Worm (Caenorhabditis elegans) whole organism, midembryonic: Measurements from ENCODE around the gene K07F5.12.

Source experiments
- T22C8.4 ChIP-seq: fragments of 200-800 bp; sonication (Bioruptor generic); IDR thresholded peaks from 2 replicates; pipeline ENCODE4 v1.3.6; 2022; ENCODE audit warnings: missing genetic modification characterization, missing compliant biosample characterization
- cog-1 ChIP-seq: sonication (generic microtip); optimal IDR thresholded peaks from 2 replicates; lab custom pipeline; 2016; ENCODE audit warnings: missing genetic modification characterization, missing compliant biosample characterization
- flt-1 ChIP-seq: fragments of 200-800 bp; sonication (Bioruptor generic); IDR thresholded peaks from 2 replicates; pipeline ENCODE4 v1.3.6; 2022; ENCODE audit warnings: missing genetic modification characterization, missing compliant biosample characterization
- klf-2 ChIP-seq: fragments of 200-800 bp; sonication (Bioruptor generic); conservative IDR thresholded peaks from 2 replicates; pipeline ENCODE4 v1.3.6; 2022; ENCODE audit warnings: missing genetic modification reagents, missing genetic modification characterization, missing compliant biosample characterization
- med-1 ChIP-seq: sonication (generic microtip); optimal IDR thresholded peaks from 2 replicates; lab custom pipeline; 2017; ENCODE audit warnings: missing genetic modification characterization, mild to moderate bottlenecking, missing compliant biosample characterization, antibody characterized with exemption, missing genetic modification reagents; ENCODE audit not compliant: insufficient read depth
- ref-1 ChIP-seq: fragments of 200-800 bp; sonication (Bioruptor generic); conservative IDR thresholded peaks from 2 replicates; pipeline ENCODE4 v1.3.6; 2022; ENCODE audit warnings: missing genetic modification reagents, missing genetic modification characterization, missing compliant biosample characterization
- tab-1 ChIP-seq: fragments of 200-800 bp; sonication (Bioruptor generic); IDR thresholded peaks from 2 replicates; pipeline ENCODE4 v1.3.6; 2022; ENCODE audit warnings: missing genetic modification characterization, missing compliant biosample characterization
- ztf-23 ChIP-seq: fragments of 200-800 bp; sonication (Bioruptor generic); IDR thresholded peaks from 2 replicates; pipeline ENCODE4 v1.3.6; 2022; ENCODE audit warnings: missing genetic modification reagents, missing genetic modification characterization, missing compliant biosample characterization
- ztf-29 ChIP-seq: fragments of 200-800 bp; sonication (Bioruptor generic); IDR thresholded peaks from 2 replicates; pipeline ENCODE4 v1.3.6; 2022; ENCODE audit warnings: missing genetic modification reagents, missing genetic modification characterization, missing compliant biosample characterization

The K07F5.12 gene

ce11 chrIV:9852250-9852649, 3.6 kb upstream of the K07F5.12 start, which contains the start of gene ssq-1:
Gene ssq-1, plus strand, starts transcription at chrIV:9852550.
- TF ChIP-seq cog-1 = no peak
- TF ChIP-seq flt-1 = no peak
- no peak for TF ChIP-seq T22C8.4 (GFP tag; lab: Robert Waterston, UW)
- TF ChIP-seq ztf-23 (GFP tag; lab: Robert Waterston, UW) = no peak
- no peak for TF ChIP-seq klf-2
- TF ChIP-seq ztf-29 (GFP tag; lab: Robert Waterston, UW) = no peak
- TF ChIP-seq med-1 (GFP tag; lab: Kevin White, UChicago) = no peak
- no peak for TF ChIP-seq tab-1 (GFP tag; lab: Robert Waterston, UW)
- no peak for TF ChIP-seq ref-1 (GFP tag; lab: Robert Waterston, UW)

DNA sequence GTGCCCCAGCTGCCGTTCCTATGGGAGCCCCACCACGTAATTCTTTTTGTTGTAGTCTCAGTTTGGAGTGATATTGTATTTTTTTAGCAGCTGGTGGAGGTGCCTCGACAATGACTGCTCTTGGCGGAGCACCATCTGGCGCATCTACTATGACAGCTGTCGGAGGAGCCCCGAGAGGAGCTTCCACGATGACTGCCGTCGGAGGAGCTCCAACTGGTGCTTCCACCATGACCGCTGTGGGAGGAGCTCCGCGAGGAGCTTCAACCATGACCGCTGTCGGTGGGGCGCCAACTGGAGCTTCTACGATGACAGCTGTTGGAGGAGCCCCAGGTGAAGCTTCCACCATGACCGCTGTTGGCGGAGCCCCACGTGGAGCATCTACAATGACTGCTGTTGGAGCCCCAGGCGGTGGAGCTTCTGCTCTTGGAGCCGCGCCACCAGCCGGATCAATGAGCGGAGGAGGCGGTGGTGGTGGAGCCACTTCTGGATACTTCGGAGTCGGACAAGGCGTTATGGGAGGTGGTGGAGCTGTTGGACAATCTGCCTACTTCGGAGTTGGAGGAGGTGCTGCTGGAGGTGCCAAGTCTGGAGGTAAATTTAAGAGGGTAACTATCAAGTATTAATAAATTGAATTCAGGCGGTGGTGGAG, 2.9 kb upstream of the K07F5.12 start:
- no peak for TF ChIP-seq ref-1 (GFP tag; lab: Robert Waterston, UW)
- TF ChIP-seq flt-1 = no peak
- no peak for TF ChIP-seq T22C8.4 (GFP tag; lab: Robert Waterston, UW)
- no peak for TF ChIP-seq ztf-29 (GFP tag; lab: Robert Waterston, UW)
- no peak for TF ChIP-seq ztf-23 (GFP tag; lab: Robert Waterston, UW)
- no peak for TF ChIP-seq klf-2
- no peak for TF ChIP-seq med-1 (GFP tag; lab: Kevin White, UChicago)
- no peak for TF ChIP-seq tab-1 (GFP tag; lab: Robert Waterston, UW)
- TF ChIP-seq cog-1 = no peak

- no peak for TF ChIP-seq ref-1 (GFP tag; lab: Robert Waterston, UW)
- no peak for TF ChIP-seq med-1 (GFP tag; lab: Kevin White, UChicago)
- TF ChIP-seq ztf-23 (GFP tag; lab: Robert Waterston, UW) = no peak
- TF ChIP-seq flt-1 = no peak
- TF ChIP-seq T22C8.4 (GFP tag; lab: Robert Waterston, UW) = no peak
- no peak for TF ChIP-seq tab-1 (GFP tag; lab: Robert Waterston, UW)
- no peak for TF ChIP-seq klf-2
- TF ChIP-seq ztf-29 (GFP tag; lab: Robert Waterston, UW) = no peak
- TF ChIP-seq cog-1 = no peak
Observed at ce11 chrIV:9854952-9855351, 860 bp upstream of the K07F5.12 start.

DNA sequence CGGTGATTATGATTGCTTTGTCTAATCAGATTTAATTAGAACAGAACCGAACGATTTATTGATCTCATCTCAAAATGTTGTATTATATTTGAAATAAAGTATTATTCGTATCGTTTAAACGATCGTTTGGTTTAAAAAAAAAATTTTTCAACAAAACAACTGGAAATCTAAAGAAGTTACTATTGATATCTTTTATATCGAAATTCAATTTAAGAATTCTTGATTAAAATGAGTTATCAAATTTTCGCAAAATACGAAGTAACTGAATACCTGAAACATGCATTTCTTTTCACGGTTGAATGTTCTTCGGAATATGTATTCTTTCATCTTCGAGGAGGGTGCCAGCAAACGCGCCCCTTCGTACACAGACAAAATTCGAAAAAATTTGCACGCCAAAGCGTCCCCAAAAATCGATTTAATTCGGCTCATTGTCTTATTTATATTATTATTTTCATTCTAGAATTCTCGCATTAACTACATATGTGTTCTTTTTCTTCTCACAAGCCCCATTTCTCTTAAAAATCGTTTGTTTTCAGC, 2.2 kb downstream of the K07F5.12 start, which contains the start of gene npp-1:
Gene npp-1 (plus strand): TSS at position 537 of the 537 bp plus-strand sequence.
- no peak for TF ChIP-seq flt-1
- no peak for TF ChIP-seq tab-1 (GFP tag; lab: Robert Waterston, UW)
- no peak for TF ChIP-seq cog-1
- TF ChIP-seq T22C8.4 (GFP tag; lab: Robert Waterston, UW) = no peak

DNA sequence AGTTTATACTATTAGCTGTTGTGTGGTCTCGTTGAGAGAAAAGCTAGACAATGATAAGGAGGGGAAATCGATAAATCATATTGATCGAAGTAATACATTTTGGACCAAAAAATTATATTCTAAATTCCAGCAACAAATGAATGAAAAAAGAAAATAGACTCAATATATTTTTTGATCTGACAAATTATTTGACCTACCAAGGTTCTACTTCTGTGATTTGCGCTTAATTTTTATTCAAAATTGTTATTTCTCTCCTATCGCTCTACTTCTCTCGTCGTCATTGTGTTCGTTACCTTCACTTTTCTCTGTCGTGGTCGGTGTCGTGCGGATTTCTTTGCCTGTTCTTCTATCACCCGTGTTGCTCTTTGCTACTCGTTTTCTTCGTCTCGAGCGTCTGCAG, 3.2 kb downstream of the K07F5.12 start:
- TF ChIP-seq cog-1 (no peak), tab-1 (GFP tag; lab: Robert Waterston, UW) (no peak), ztf-29 (GFP tag; lab: Robert Waterston, UW) (no peak), klf-2 (no peak), flt-1 (no peak), ref-1 (GFP tag; lab: Robert Waterston, UW) (no peak), med-1 (GFP tag; lab: Kevin White, UChicago) (no peak), ztf-23 (GFP tag; lab: Robert Waterston, UW) (no peak), T22C8.4 (GFP tag; lab: Robert Waterston, UW) (no peak)

DNA sequence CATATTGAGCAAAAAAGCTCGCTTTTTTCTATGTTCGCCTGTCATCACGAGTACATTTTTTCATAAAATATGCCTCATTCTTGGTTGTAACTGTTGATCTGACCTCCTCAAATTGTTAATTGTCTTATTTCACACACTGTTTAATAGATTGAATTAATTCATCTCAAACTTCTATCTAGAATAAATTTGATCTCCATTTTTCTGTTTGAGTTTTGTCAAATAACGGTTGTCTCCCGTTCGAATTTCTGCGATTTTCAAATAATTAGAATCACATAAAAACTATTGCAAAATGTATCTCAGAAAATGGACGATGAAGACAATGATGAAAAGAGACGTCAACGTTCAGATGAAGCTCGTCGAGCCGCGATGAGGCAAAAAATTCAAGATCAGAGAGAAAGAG, 6.1 kb downstream of the K07F5.12 start, which contains the start of gene K07F5.14:
Gene K07F5.14 (plus strand): TSS at position 301 of the 400 bp plus-strand sequence.
- TF ChIP-seq ztf-23 (GFP tag; lab: Robert Waterston, UW) (no peak), klf-2 (no peak), flt-1 (no peak), tab-1 (GFP tag; lab: Robert Waterston, UW) (no peak), T22C8.4 (GFP tag; lab: Robert Waterston, UW) (no peak), cog-1 (no peak), ref-1 (GFP tag; lab: Robert Waterston, UW) (no peak), med-1 (GFP tag; lab: Kevin White, UChicago) (no peak), ztf-29 (GFP tag; lab: Robert Waterston, UW) (no peak)

DNA sequence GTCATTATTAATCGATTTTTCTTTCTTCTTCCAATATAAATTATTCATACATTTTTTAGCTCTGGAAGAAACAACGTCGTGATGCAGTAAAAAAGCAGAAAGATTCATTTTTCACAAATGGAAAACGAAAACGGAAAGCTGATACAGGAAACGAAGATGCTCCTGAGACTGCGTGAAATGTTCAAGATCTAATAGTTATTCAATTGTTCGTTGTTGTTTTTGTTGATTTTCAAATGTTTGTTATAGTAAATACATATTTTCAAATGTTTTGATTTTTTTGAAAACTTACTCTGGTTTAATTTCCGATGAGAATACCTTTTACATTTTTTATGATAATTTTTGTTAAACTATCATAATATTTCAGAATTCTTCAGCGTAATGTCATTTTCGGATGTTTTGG, 8.0 kb downstream of the K07F5.12 start, which contains the start of gene K07F5.16:
Gene K07F5.16 (plus strand): TSS at position 301 of the 400 bp plus-strand sequence.
- no peak for TF ChIP-seq ztf-29 (GFP tag; lab: Robert Waterston, UW)
- no peak for TF ChIP-seq cog-1
- TF ChIP-seq klf-2 = no peak
- TF ChIP-seq flt-1 = no peak
- no peak for TF ChIP-seq ref-1 (GFP tag; lab: Robert Waterston, UW)
- no peak for TF ChIP-seq ztf-23 (GFP tag; lab: Robert Waterston, UW)
- no peak for TF ChIP-seq tab-1 (GFP tag; lab: Robert Waterston, UW)
- no peak for TF ChIP-seq T22C8.4 (GFP tag; lab: Robert Waterston, UW)
- TF ChIP-seq med-1 (GFP tag; lab: Kevin White, UChicago) = no peak

ce11 chrIV:9864778-9865177, 9.0 kb downstream of the K07F5.12 start, which contains the start of the genes K07F5.15 and K07F5.22:
Gene K07F5.15, plus strand, starts transcription at chrIV:9865078.
Gene K07F5.22, plus strand, starts transcription at chrIV:9865078.
- TF ChIP-seq ref-1 (GFP tag; lab: Robert Waterston, UW) (no peak), med-1 (GFP tag; lab: Kevin White, UChicago) (no peak), flt-1 (no peak), ztf-29 (GFP tag; lab: Robert Waterston, UW) (no peak), tab-1 (GFP tag; lab: Robert Waterston, UW) (no peak)

DNA sequence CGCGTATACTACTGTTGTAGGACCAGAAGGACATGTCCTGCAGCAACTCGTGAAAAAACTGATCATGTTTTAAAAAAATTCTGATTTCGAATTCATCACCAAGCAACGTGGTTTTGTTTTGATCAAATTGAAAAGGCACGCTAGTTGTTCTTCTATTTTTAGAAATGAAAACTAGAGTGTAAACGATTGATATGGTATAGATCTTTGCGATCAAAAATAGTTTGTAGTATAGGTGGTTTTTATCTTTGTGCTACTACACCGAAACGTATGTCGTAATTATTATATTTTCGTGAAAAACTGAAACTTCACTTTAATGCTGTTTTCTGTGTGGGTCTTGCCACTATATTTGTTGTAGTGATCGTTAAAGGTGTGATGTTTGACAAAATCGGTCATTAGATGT, 11.1 kb downstream of the K07F5.12 start:
- TF ChIP-seq ztf-23 (GFP tag; lab: Robert Waterston, UW) = no peak
- no peak for TF ChIP-seq ztf-29 (GFP tag; lab: Robert Waterston, UW)
- TF ChIP-seq tab-1 (GFP tag; lab: Robert Waterston, UW) = no peak
- TF ChIP-seq med-1 (GFP tag; lab: Kevin White, UChicago) = no peak
- TF ChIP-seq flt-1 = no peak
- TF ChIP-seq T22C8.4 (GFP tag; lab: Robert Waterston, UW) = no peak
- no peak for TF ChIP-seq ref-1 (GFP tag; lab: Robert Waterston, UW)
- no peak for TF ChIP-seq klf-2
- TF ChIP-seq cog-1 = no peak
